Fruit fly (Drosophila melanogaster) whole organism, embryonic: Measurements from ENCODE around the gene kibra.

ENCODE experiments used
- ATbp ChIP-seq: fragments of 200-800 bp; sonication (Bioruptor generic); optimal IDR thresholded peaks from 2 replicates; lab custom pipeline; 2017; ENCODE audit warnings: missing biosample characterization, mild to moderate bottlenecking, missing genetic modification characterization, missing genetic modification reagents
- Abd-B ChIP-seq: fragments of 200-800 bp; sonication (Bioruptor generic); optimal IDR thresholded peaks from 2 replicates; lab custom pipeline; 2018; ENCODE audit warnings: missing biosample characterization, mild to moderate bottlenecking, missing genetic modification characterization, moderate library complexity
- Atf3 ChIP-seq: fragments of 200-800 bp; sonication (Bioruptor generic); optimal IDR thresholded peaks from 3 replicates; lab custom pipeline; 2016; ENCODE audit warnings: missing biosample characterization, missing genetic modification characterization
- CG10543 ChIP-seq: fragments of 200-800 bp; sonication (Bioruptor generic); optimal IDR thresholded peaks from 3 replicates; lab custom pipeline; 2017; ENCODE audit warnings: missing biosample characterization, mild to moderate bottlenecking, missing genetic modification characterization, moderate library complexity
- CG11456 ChIP-seq: fragments of 200-800 bp; sonication (Bioruptor generic); IDR thresholded peaks from 3 replicates; pipeline ENCODE4 v1.3.6; 2022; ENCODE audit warnings: missing biosample characterization, missing genetic modification characterization
- CG11560 ChIP-seq: fragments of 200-800 bp; sonication (Bioruptor generic); IDR thresholded peaks from 3 replicates; pipeline ENCODE4 v1.3.6; 2022; ENCODE audit warnings: missing biosample characterization, missing genetic modification characterization
- CG12299 ChIP-seq: fragments of 200-800 bp; sonication (Bioruptor generic); optimal IDR thresholded peaks from 2 replicates; lab custom pipeline; 2018; ENCODE audit warnings: missing biosample characterization, mild to moderate bottlenecking, missing genetic modification characterization
- CG1233 ChIP-seq: fragments of 200-800 bp; sonication (Bioruptor generic); optimal IDR thresholded peaks from 4 replicates; lab custom pipeline; 2018; ENCODE audit warnings: missing biosample characterization, mild to moderate bottlenecking, missing genetic modification characterization
- CG12769 ChIP-seq: fragments of 200-800 bp; sonication (Bioruptor generic); optimal IDR thresholded peaks from 2 replicates; lab custom pipeline; 2019; ENCODE audit warnings: missing biosample characterization, mild to moderate bottlenecking, missing genetic modification characterization, moderate library complexity
- CG13424 ChIP-seq: fragments of 200-800 bp; sonication (Bioruptor generic); optimal IDR thresholded peaks from 2 replicates; lab custom pipeline; 2019; ENCODE audit warnings: missing biosample characterization, mild to moderate bottlenecking, missing genetic modification characterization, moderate library complexity
- CG14014 ChIP-seq: fragments of 200-800 bp; sonication (Bioruptor generic); IDR thresholded peaks from 2 replicates; pipeline ENCODE4 v1.3.6; 2022; ENCODE audit warnings: missing biosample characterization, missing genetic modification characterization
- CG17186 ChIP-seq: fragments of 200-800 bp; sonication (Bioruptor generic); optimal IDR thresholded peaks from 3 replicates; lab custom pipeline; 2017; ENCODE audit warnings: missing biosample characterization, missing genetic modification reagents, missing genetic modification characterization
- CG32532 ChIP-seq: fragments of 200-800 bp; sonication (Bioruptor generic); IDR thresholded peaks from 2 replicates; pipeline ENCODE4 v1.3.6; 2022; ENCODE audit warnings: missing biosample characterization, missing genetic modification characterization
- CG34224 ChIP-seq: fragments of 200-800 bp; sonication (Bioruptor generic); IDR thresholded peaks from 3 replicates; pipeline ENCODE4 v1.3.6; 2022; ENCODE audit warnings: missing biosample characterization, missing genetic modification characterization; ENCODE audit not compliant: partially characterized antibody
- CG4707 ChIP-seq: fragments of 200-800 bp; sonication (Bioruptor generic); optimal IDR thresholded peaks from 2 replicates; lab custom pipeline; 2018; ENCODE audit warnings: missing biosample characterization, mild to moderate bottlenecking, missing genetic modification characterization, moderate library complexity
- CG5180 ChIP-seq: fragments of 200-800 bp; sonication (Bioruptor generic); optimal IDR thresholded peaks from 3 replicates; lab custom pipeline; 2017; ENCODE audit warnings: missing biosample characterization, missing genetic modification characterization, mild to moderate bottlenecking, moderate library complexity, missing genetic modification reagents
- CG7987 ChIP-seq: fragments of 200-800 bp; sonication (Bioruptor generic); optimal IDR thresholded peaks from 2 replicates; lab custom pipeline; 2018; ENCODE audit warnings: missing biosample characterization, mild to moderate bottlenecking, missing genetic modification characterization, moderate library complexity
- CG8290 ChIP-seq, 3 experiments: fragments of 200-800 bp; sonication (Bioruptor generic); optimal IDR thresholded peaks; 2 replicates each; lab custom pipeline; 2016 to 2019; ENCODE audit warnings: missing biosample characterization in 3 of 3, missing genetic modification characterization in 3 of 3, mild to moderate bottlenecking in 2 of 3, moderate library complexity in 1 of 3
- Elba2 ChIP-seq: fragments of 200-800 bp; sonication (Bioruptor generic); optimal IDR thresholded peaks from 3 replicates; lab custom pipeline; 2016; ENCODE audit warnings: missing biosample characterization, missing genetic modification characterization
- Gsc ChIP-seq: fragments of 200-800 bp; sonication (Bioruptor generic); IDR thresholded peaks from 2 replicates; pipeline ENCODE4 v1.3.6; 2022; ENCODE audit warnings: missing biosample characterization, missing genetic modification characterization
- H2.0 ChIP-seq: fragments of 200-800 bp; sonication (Bioruptor generic); IDR thresholded peaks from 2 replicates; pipeline ENCODE4 v1.3.6; 2022; ENCODE audit warnings: missing biosample characterization, missing genetic modification characterization
- MBD-R2 ChIP-seq: fragments of 200-800 bp; sonication (Bioruptor generic); IDR thresholded peaks from 2 replicates; pipeline ENCODE4 v1.3.6; 2022; ENCODE audit warnings: missing biosample characterization, missing genetic modification characterization
- MESR4 ChIP-seq: fragments of 200-800 bp; sonication (Bioruptor generic); optimal IDR thresholded peaks from 2 replicates; lab custom pipeline; 2018; ENCODE audit warnings: missing biosample characterization, mild to moderate bottlenecking, missing genetic modification characterization, moderate library complexity
- Med ChIP-seq: fragments of 200-800 bp; sonication (Bioruptor generic); peaks from one replicate; lab custom pipeline; 2016; ENCODE audit warnings: missing biosample characterization, missing genetic modification characterization, mild to moderate bottlenecking, inconsistent platforms, moderate library complexity
- Nf-YA ChIP-seq: fragments of 200-800 bp; sonication (Bioruptor generic); IDR thresholded peaks from 2 replicates; pipeline ENCODE4 v1.3.6; 2022; ENCODE audit warnings: missing biosample characterization, missing genetic modification characterization
- Sin3A ChIP-seq: fragments of >200 bp; optimal IDR thresholded peaks from 2 replicates; lab custom pipeline; 2018
- Sox100B ChIP-seq: fragments of 200-800 bp; sonication (Bioruptor generic); optimal IDR thresholded peaks from 3 replicates; lab custom pipeline; 2018; ENCODE audit warnings: missing biosample characterization, mild to moderate bottlenecking, missing genetic modification characterization
- TFAM ChIP-seq: fragments of 200-800 bp; sonication (Bioruptor generic); optimal IDR thresholded peaks from 2 replicates; lab custom pipeline; 2017; ENCODE audit warnings: missing biosample characterization, missing genetic modification characterization, inconsistent platforms
- Trl ChIP-seq, 3 experiments: fragments of >200 bp in 2 of 3; fragments of 200-800 bp in 1 of 3; sonication (Bioruptor generic) in 1 of 3; optimal IDR thresholded peaks; 2 replicates in 1 of 3; 3 replicates in 2 of 3; lab custom pipeline; 2016 to 2017; ENCODE audit warnings: missing biosample characterization in 1 of 3, missing genetic modification characterization in 1 of 3
- bigmax ChIP-seq: fragments of 200-800 bp; sonication (Bioruptor generic); optimal IDR thresholded peaks from 2 replicates; lab custom pipeline; 2018; ENCODE audit warnings: missing biosample characterization, mild to moderate bottlenecking, missing genetic modification characterization
- ci ChIP-seq: fragments of 200-800 bp; sonication (Bioruptor generic); IDR thresholded peaks from 3 replicates; pipeline ENCODE4 v1.3.6; 2022; ENCODE audit warnings: missing biosample characterization, missing genetic modification characterization
- crol ChIP-seq: fragments of 200-800 bp; sonication (Bioruptor generic); IDR thresholded peaks from 2 replicates; pipeline ENCODE4 v1.3.6; 2022; ENCODE audit warnings: missing biosample characterization, missing genetic modification characterization
- dati ChIP-seq: fragments of 200-800 bp; sonication (Bioruptor generic); IDR thresholded peaks from 2 replicates; pipeline ENCODE4 v1.3.6; 2022; ENCODE audit warnings: missing biosample characterization, missing genetic modification characterization
- her ChIP-seq: fragments of 200-800 bp; sonication (Bioruptor generic); optimal IDR thresholded peaks from 2 replicates; lab custom pipeline; 2016; ENCODE audit warnings: missing biosample characterization, missing genetic modification characterization
- lola ChIP-seq, 3 experiments: fragments of >200 bp in 2 of 3; fragments of 200-800 bp in 1 of 3; sonication (Bioruptor generic) in 1 of 3; optimal IDR thresholded peaks; 2 replicates each; lab custom pipeline; 2017 to 2019; ENCODE audit warnings: missing biosample characterization in 3 of 3, missing genetic modification characterization in 3 of 3, mild to moderate bottlenecking in 1 of 3, moderate library complexity in 1 of 3
- nom ChIP-seq: fragments of 200-800 bp; sonication (Bioruptor generic); optimal IDR thresholded peaks from 2 replicates; lab custom pipeline; 2017; ENCODE audit warnings: missing biosample characterization, missing genetic modification characterization, mild to moderate bottlenecking, moderate library complexity, missing genetic modification reagents
- rib ChIP-seq: fragments of 200-800 bp; sonication (Bioruptor generic); IDR thresholded peaks from 2 replicates; pipeline ENCODE4 v1.3.6; 2022; ENCODE audit warnings: missing biosample characterization, missing genetic modification characterization
- sug ChIP-seq: fragments of 200-800 bp; optimal IDR thresholded peaks from 2 replicates; lab custom pipeline; 2019; ENCODE audit warnings: missing biosample characterization, mild to moderate bottlenecking, missing genetic modification characterization, moderate library complexity
- tna ChIP-seq: fragments of 200-800 bp; sonication (Bioruptor generic); IDR thresholded peaks from 2 replicates; pipeline ENCODE4 v1.3.6; 2022; ENCODE audit warnings: missing biosample characterization, missing genetic modification characterization; ENCODE audit not compliant: partially characterized antibody
- wdn ChIP-seq: fragments of 200-800 bp; sonication (Bioruptor generic); IDR thresholded peaks from 2 replicates; pipeline ENCODE4 v1.3.6; 2022; ENCODE audit warnings: missing biosample characterization, missing genetic modification characterization
- z ChIP-seq: fragments of 200-800 bp; sonication (Bioruptor generic); IDR thresholded peaks from 3 replicates; pipeline ENCODE4 v1.3.6; 2022; ENCODE audit warnings: missing biosample characterization, missing genetic modification characterization

The kibra gene

dm6 chr3R:14731061-14731780 is 7.2 kb upstream of the kibra start, which contains the start of gene CG7530 (continued):
- TF ChIP-seq Sox100B (no peak), CG12299 (tag; lab: Kevin White, UChicago) (no peak), CG1233 (GFP tag; lab: Kevin White, UChicago) (no peak), CG13424 (no peak), dati (no peak), Abd-B (no peak), her (GFP tag; lab: Kevin White, UChicago) (no peak), Elba2 (GFP tag; lab: Kevin White, UChicago) (no peak), CG17186 (GFP tag; lab: Kevin White, UChicago) (no peak), TFAM (no peak), ATbp (no peak), Gsc (no peak), bigmax (no peak), CG11456 (GFP tag; lab: Robert Waterston, UW) (0 out of 3 replicates have a peak, but pooled peaks have one; percentile 11), MBD-R2 (GFP tag; lab: Robert Waterston, UW) (peak; percentile 17; the same call in 1 of the 2 replicates), CG14014 (GFP tag; lab: Robert Waterston, UW) (0 out of 2 replicates have a peak, but pooled peaks have one; percentile 32), Atf3 (no peak), MESR4 (GFP tag; lab: Kevin White, UChicago) (no peak), H2.0 (GFP tag; lab: Robert Waterston, UW) (no peak)

dm6 chr3R:14730595-14730994 is 6.5 kb upstream of the kibra start:
- TF ChIP-seq CG8290 (GFP tag; optimal IDR thresholded peaks at IDR 0.05; lab: Kevin White, UChicago) (no peak), CG8290 (tag; optimal IDR thresholded peaks at IDR 0.05; lab: Kevin White, UChicago) (peak in 1 of 2 experiments; percentile 8), Nf-YA (GFP tag; lab: Robert Waterston, UW) (0 out of 2 replicates have a peak, but pooled peaks have one; percentile 29), rib (peak; percentile 85), CG4707 (GFP tag; lab: Kevin White, UChicago) (no peak), crol (GFP tag; lab: Robert Waterston, UW) (peak; percentile 55), CG5180 (peak; percentile 54), tna (0 out of 2 replicates have a peak, but pooled peaks have one; percentile 7), z (GFP tag; lab: Robert Waterston, UW) (peak; percentile 78; the same call in 2 of the 3 replicates), CG11560 (tag; lab: Robert Waterston, UW) (no peak), Trl (optimal IDR thresholded peaks at IDR 0.05; lab: Kevin White, UChicago) (peak in 1 of 2 experiments; percentile 46), Trl (GFP tag; optimal IDR thresholded peaks at IDR 0.05; lab: Kevin White, UChicago) (no peak), CG34224 (GFP tag; lab: Robert Waterston, UW) (peak; percentile 13; the same call in 1 of the 3 replicates), CG32532 (GFP tag; lab: Robert Waterston, UW) (peak; percentile 46; the same call in 1 of the 2 replicates), CG10543 (GFP tag; lab: Kevin White, UChicago) (peak; percentile 34), CG7987 (GFP tag; lab: Kevin White, UChicago) (no peak), wdn (GFP tag; lab: Robert Waterston, UW) (no peak), Sin3A (lab: Kevin White, UChicago) (no peak), CG12769 (peak; percentile 10), nom (GFP tag; lab: Kevin White, UChicago) (peak; percentile 36), lola (GFP tag; optimal IDR thresholded peaks at IDR 0.05; lab: Kevin White, UChicago) (no peak), Med (GFP tag; lab: Kevin White, UChicago) (peak; percentile 77), sug (peak; percentile 24), ci (GFP tag; lab: Robert Waterston, UW) (0 out of 3 replicates have a peak, but pooled peaks have one; percentile 18)
